Fruit fly (Drosophila melanogaster) whole organism, embryonic: ENCODE results near the gene CG5853.
A peak's percentile ranks its signal among the peaks of the same experiment; 100 is the strongest.

Experiments used
- CG4360 ChIP-seq: fragments of 200-800 bp; sonication (Bioruptor generic); IDR thresholded peaks from 2 replicates; pipeline ENCODE4 v1.3.6; 2022; ENCODE audit warnings: missing biosample characterization, missing genetic modification characterization
- CG7357 ChIP-seq: fragments of 200-800 bp; sonication (Bioruptor generic); IDR thresholded peaks from 3 replicates; pipeline ENCODE4 v1.3.6; 2022; ENCODE audit warnings: missing biosample characterization, missing genetic modification characterization
- Drgx ChIP-seq: fragments of 200-800 bp; sonication (Bioruptor generic); IDR thresholded peaks from 2 replicates; pipeline ENCODE4 v1.3.6; 2022; ENCODE audit warnings: missing biosample characterization, missing genetic modification characterization
- Opbp ChIP-seq: fragments of 200-800 bp; sonication (Bioruptor generic); IDR thresholded peaks from 3 replicates; pipeline ENCODE4 v1.3.6; 2022; ENCODE audit warnings: missing biosample characterization, missing genetic modification characterization; ENCODE audit not compliant: partially characterized antibody
- br ChIP-seq: fragments of >200 bp; optimal IDR thresholded peaks from 2 replicates; lab custom pipeline; 2017

DNA sequence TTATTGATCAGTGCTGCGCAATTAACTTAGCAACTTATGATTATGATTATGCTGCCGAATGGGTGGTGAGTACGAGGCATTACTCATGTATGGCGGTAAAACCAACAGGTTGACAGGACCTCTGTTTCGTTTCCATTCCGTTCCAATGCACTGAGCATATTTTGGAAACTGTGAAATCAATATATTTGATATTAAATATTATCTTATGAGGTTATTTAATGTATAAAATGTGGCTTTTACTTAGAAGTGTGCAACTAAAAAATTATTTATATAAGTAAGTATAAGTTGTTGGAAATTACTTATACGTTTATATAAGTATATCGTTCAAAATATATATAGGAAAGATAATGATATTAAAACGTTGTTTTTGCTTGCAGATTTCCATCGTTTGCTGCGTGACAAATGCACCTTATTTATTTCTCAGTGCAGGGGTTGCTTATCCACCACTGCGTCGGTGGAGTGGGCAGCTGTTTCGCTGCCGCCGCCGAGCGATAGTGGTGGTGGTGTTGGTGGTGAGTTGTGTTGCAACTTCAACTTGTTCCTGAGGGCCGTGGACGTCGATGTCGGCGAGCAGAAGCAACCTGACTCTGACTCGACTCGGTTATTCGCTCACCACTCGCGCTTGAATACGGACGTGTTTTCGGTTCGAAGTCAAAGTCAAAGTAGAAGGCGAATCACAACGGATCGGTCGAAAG is 36.8 kb upstream of the CG5853 start, which contains the start of gene bib:
- TF ChIP-seq CG4360 (GFP tag; lab: Robert Waterston, UW): peak; percentile 39; the same call in 1 of the 2 replicates
- no peak for TF ChIP-seq br (lab: Kevin White, UChicago)
- TF ChIP-seq Drgx (GFP tag; lab: Robert Waterston, UW): peak; percentile 72
- TF ChIP-seq CG7357 (GFP tag; lab: Robert Waterston, UW): peak; percentile 38; the same call in 1 of the 3 replicates
- TF ChIP-seq Opbp (GFP tag; lab: Robert Waterston, UW): peak; percentile 49; the same call in 2 of the 3 replicates
